Worm (Caenorhabditis elegans): ENCODE results near the gene Y1A5A.1.

DNA sequence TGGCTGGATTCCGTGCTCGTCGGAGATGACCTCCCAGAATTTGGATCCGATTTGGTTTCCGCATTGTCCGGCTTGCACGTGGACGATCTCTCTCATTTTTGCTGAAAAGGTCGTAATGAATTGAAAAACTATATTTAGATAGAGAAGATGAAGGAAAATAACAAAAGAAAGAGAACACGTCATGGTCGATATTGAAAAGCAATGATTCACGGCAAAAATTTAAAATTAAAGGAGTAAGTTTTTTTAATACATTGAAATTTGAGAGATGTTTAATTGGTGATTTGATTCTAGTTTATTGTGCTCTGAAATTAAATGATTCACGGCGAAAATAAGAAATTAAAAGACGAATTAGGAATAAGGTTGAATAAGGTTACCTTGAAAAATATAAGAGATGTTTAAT is 31.1 kb upstream of the Y1A5A.1 start, which contains the start of gene tbb-2:
- TF ChIP-seq med-1 (GFP tag; optimal IDR thresholded peaks at IDR 0.05; ENCODE audit: insufficient read depth) = no peak
- TF ChIP-seq T22C8.4 (GFP tag; IDR thresholded peaks at IDR 0.05) = no peak
- TF ChIP-seq flt-1 (GFP tag; IDR thresholded peaks at IDR 0.05) = no peak
- TF ChIP-seq klf-2 (GFP tag; conservative IDR thresholded peaks at IDR 0.05) = no peak
- no peak for TF ChIP-seq ref-1 (GFP tag; conservative IDR thresholded peaks at IDR 0.05)
- no peak for TF ChIP-seq ztf-29 (GFP tag; IDR thresholded peaks at IDR 0.05)
- TF ChIP-seq ztf-23 (GFP tag; IDR thresholded peaks at IDR 0.05) = no peak
- no peak for TF ChIP-seq cog-1 (tag; optimal IDR thresholded peaks at IDR 0.05)
- TF ChIP-seq tab-1 (GFP tag; IDR thresholded peaks at IDR 0.05) = no peak
